Worm (Caenorhabditis elegans): ENCODE results near the gene Y54H5A.2.

DNA sequence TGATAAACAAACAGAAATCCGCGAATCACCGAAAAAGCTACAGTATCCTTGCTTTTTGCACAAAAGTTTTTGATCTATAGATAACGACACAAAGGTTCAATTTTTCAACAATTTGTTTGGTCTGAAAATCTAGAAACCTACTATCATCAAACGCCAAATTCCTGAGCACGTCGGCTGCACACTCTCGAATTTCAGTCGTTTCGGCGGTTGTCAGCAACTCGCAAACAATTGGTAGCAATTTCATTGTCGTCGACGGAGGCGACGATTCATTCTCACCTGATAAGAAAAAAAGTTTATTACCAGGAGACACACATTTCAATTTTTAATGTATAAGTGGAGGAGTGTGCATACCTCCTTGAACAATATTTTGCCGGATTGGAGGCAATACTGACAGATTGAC is 3.5 kb downstream of the Y54H5A.2 start:
- no peak for TF ChIP-seq flt-1 (GFP tag; IDR thresholded peaks at IDR 0.05)
- no peak for TF ChIP-seq ama-1 (optimal IDR thresholded peaks at IDR 0.05)
- TF ChIP-seq ets-7 (tag; optimal IDR thresholded peaks at IDR 0.05) = no peak
- TF ChIP-seq F13C5.2 (tag; optimal IDR thresholded peaks at IDR 0.05) = no peak
- no peak for TF ChIP-seq tra-4 (tag; optimal IDR thresholded peaks at IDR 0.05)
- TF ChIP-seq hmbx-1 (tag; optimal IDR thresholded peaks at IDR 0.05) = no peak
- TF ChIP-seq hmg-4 (GFP tag; optimal IDR thresholded peaks at IDR 0.05) = no peak
- no peak for TF ChIP-seq aly-1 (tag; optimal IDR thresholded peaks at IDR 0.05)
- TF ChIP-seq tbx-37 (GFP tag; conservative IDR thresholded peaks at IDR 0.05) = no peak

All from whole organism, early embryonic.